Fruit fly (Drosophila melanogaster) whole organism, embryonic: ENCODE results near the gene gish.

ENCODE experiments used
- Awh ChIP-seq: fragments of 200-800 bp; sonication (Bioruptor generic); IDR thresholded peaks from 2 replicates; pipeline ENCODE4, ENCODE4 v1.3.6; 2022; ENCODE audit warnings: missing biosample characterization, missing genetic modification characterization
- BtbVII ChIP-seq: fragments of 200-800 bp; sonication (Bioruptor generic); optimal IDR thresholded peaks from 3 replicates; lab custom pipeline; 2017; ENCODE audit warnings: missing biosample characterization, mild to moderate bottlenecking, missing genetic modification characterization
- CG10462 ChIP-seq: fragments of 200-800 bp; sonication (Bioruptor generic); optimal IDR thresholded peaks from 2 replicates; lab custom pipeline; 2016; ENCODE audit warnings: missing biosample characterization, missing genetic modification characterization
- CG11247 ChIP-seq: fragments of 200-800 bp; sonication (Bioruptor generic); IDR thresholded peaks from 2 replicates; pipeline ENCODE4 v1.3.6; 2022; ENCODE audit warnings: missing biosample characterization, missing genetic modification characterization
- CG11560 ChIP-seq: fragments of 200-800 bp; sonication (Bioruptor generic); IDR thresholded peaks from 3 replicates; pipeline ENCODE4 v1.3.6; 2022; ENCODE audit warnings: missing biosample characterization, missing genetic modification characterization
- CG12155 ChIP-seq: fragments of 200-800 bp; sonication (Bioruptor generic); optimal IDR thresholded peaks from 3 replicates; lab custom pipeline; 2016; ENCODE audit warnings: missing biosample characterization, missing genetic modification characterization
- CG12659 ChIP-seq: fragments of 200-800 bp; sonication (Bioruptor generic); optimal IDR thresholded peaks from 3 replicates; lab custom pipeline; 2017; ENCODE audit warnings: mild to moderate bottlenecking, missing biosample characterization, missing genetic modification reagents, missing genetic modification characterization
- CG13424 ChIP-seq: fragments of 200-800 bp; sonication (Bioruptor generic); optimal IDR thresholded peaks from 2 replicates; lab custom pipeline; 2019; ENCODE audit warnings: missing biosample characterization, mild to moderate bottlenecking, missing genetic modification characterization, moderate library complexity
- CG14965 ChIP-seq: fragments of 200-800 bp; sonication (Bioruptor generic); optimal IDR thresholded peaks from 2 replicates; lab custom pipeline; 2016; ENCODE audit warnings: missing biosample characterization, missing genetic modification characterization, borderline replicate concordance
- CG15479 ChIP-seq: fragments of 200-800 bp; sonication (Bioruptor generic); optimal IDR thresholded peaks from 3 replicates; lab custom pipeline; 2019; ENCODE audit warnings: missing biosample characterization, mild to moderate bottlenecking, missing genetic modification characterization, moderate library complexity
- CG16813 ChIP-seq: fragments of 200-800 bp; sonication (Bioruptor generic); IDR thresholded peaks from 3 replicates; pipeline ENCODE4 v1.3.6; 2022; ENCODE audit warnings: missing biosample characterization, missing genetic modification characterization; ENCODE audit not compliant: partially characterized antibody
- CG32772 ChIP-seq: fragments of 200-800 bp; sonication (Bioruptor generic); IDR thresholded peaks from 2 replicates; pipeline ENCODE4 v1.3.6; 2022; ENCODE audit warnings: missing biosample characterization, missing genetic modification characterization
- CG33557 ChIP-seq: fragments of 200-800 bp; sonication (Bioruptor generic); optimal IDR thresholded peaks from 2 replicates; lab custom pipeline; 2019; ENCODE audit warnings: missing biosample characterization, mild to moderate bottlenecking, missing genetic modification characterization, moderate library complexity
- CG4360 ChIP-seq: fragments of 200-800 bp; sonication (Bioruptor generic); IDR thresholded peaks from 2 replicates; pipeline ENCODE4 v1.3.6; 2022; ENCODE audit warnings: missing biosample characterization, missing genetic modification characterization
- CG6254 ChIP-seq: fragments of 200-800 bp; sonication (Bioruptor generic); optimal IDR thresholded peaks from 3 replicates; lab custom pipeline; 2017; ENCODE audit warnings: mild to moderate bottlenecking, missing biosample characterization, missing genetic modification reagents, missing genetic modification characterization
- CG7963 ChIP-seq: fragments of 200-800 bp; sonication (Bioruptor generic); IDR thresholded peaks from 3 replicates; pipeline ENCODE4 v1.3.6; 2022; ENCODE audit warnings: missing biosample characterization, missing genetic modification characterization; ENCODE audit not compliant: partially characterized antibody
- CG7987 ChIP-seq: fragments of 200-800 bp; sonication (Bioruptor generic); optimal IDR thresholded peaks from 2 replicates; lab custom pipeline; 2018; ENCODE audit warnings: missing biosample characterization, mild to moderate bottlenecking, missing genetic modification characterization, moderate library complexity
- CrebB ChIP-seq: fragments of 200-800 bp; sonication (Bioruptor generic); optimal IDR thresholded peaks from 3 replicates; lab custom pipeline; 2018; ENCODE audit warnings: missing biosample characterization, mild to moderate bottlenecking, missing genetic modification characterization
- Dad ChIP-seq: fragments of 200-800 bp; sonication (Bioruptor generic); optimal IDR thresholded peaks from 3 replicates; lab custom pipeline; 2016; ENCODE audit warnings: missing biosample characterization, missing genetic modification characterization
- Deaf1 ChIP-seq: fragments of 200-800 bp; optimal IDR thresholded peaks from 3 replicates; lab custom pipeline; 2019; ENCODE audit warnings: missing biosample characterization, mild to moderate bottlenecking, missing genetic modification characterization, moderate library complexity
- Dip2 ChIP-seq: fragments of 200-800 bp; sonication (Bioruptor generic); IDR thresholded peaks from 2 replicates; pipeline ENCODE4 v1.3.6; 2022; ENCODE audit warnings: missing biosample characterization, missing genetic modification characterization
- Dref ChIP-seq: fragments of 200-800 bp; sonication (Bioruptor generic); IDR thresholded peaks from 2 replicates; pipeline ENCODE4 v1.3.6; 2022; ENCODE audit warnings: missing biosample characterization, missing genetic modification characterization
- Drgx ChIP-seq: fragments of 200-800 bp; sonication (Bioruptor generic); IDR thresholded peaks from 2 replicates; pipeline ENCODE4 v1.3.6; 2022; ENCODE audit warnings: missing biosample characterization, missing genetic modification characterization
- Hr39 ChIP-seq: fragments of >200 bp; optimal IDR thresholded peaks from 2 replicates; lab custom pipeline; 2017
- Hsf ChIP-seq: fragments of 200-800 bp; sonication (Bioruptor generic); optimal IDR thresholded peaks from 3 replicates; lab custom pipeline; 2016; ENCODE audit warnings: missing biosample characterization, missing genetic modification characterization
- Med ChIP-seq: fragments of 200-800 bp; sonication (Bioruptor generic); peaks from one replicate; lab custom pipeline; 2016; ENCODE audit warnings: missing biosample characterization, missing genetic modification characterization, mild to moderate bottlenecking, inconsistent platforms, moderate library complexity
- Scr ChIP-seq: fragments of 200-800 bp; sonication (Bioruptor generic); IDR thresholded peaks from 2 replicates; pipeline ENCODE4 v1.3.6; 2022; ENCODE audit warnings: missing biosample characterization, missing genetic modification characterization; ENCODE audit not compliant: partially characterized antibody
- Trl ChIP-seq, 3 experiments: fragments of >200 bp in 2 of 3; fragments of 200-800 bp in 1 of 3; sonication (Bioruptor generic) in 1 of 3; optimal IDR thresholded peaks; 2 replicates in 1 of 3; 3 replicates in 2 of 3; lab custom pipeline; 2016 to 2017; ENCODE audit warnings: missing biosample characterization in 1 of 3, missing genetic modification characterization in 1 of 3
- ab ChIP-seq: fragments of 200-800 bp; sonication (Bioruptor generic); optimal IDR thresholded peaks from 2 replicates; lab custom pipeline; 2016; ENCODE audit warnings: missing biosample characterization, missing genetic modification characterization
- abd-A ChIP-seq: fragments of 200-800 bp; sonication (Bioruptor generic); optimal IDR thresholded peaks from 3 replicates; lab custom pipeline; 2019; ENCODE audit warnings: missing biosample characterization, mild to moderate bottlenecking, missing genetic modification characterization, moderate library complexity
- cg ChIP-seq: fragments of 200-800 bp; sonication (Bioruptor generic); optimal IDR thresholded peaks from 3 replicates; lab custom pipeline; 2019; ENCODE audit warnings: missing biosample characterization, mild to moderate bottlenecking, missing genetic modification characterization, moderate library complexity
- chn ChIP-seq: fragments of 200-800 bp; sonication (Bioruptor generic); optimal IDR thresholded peaks from 2 replicates; lab custom pipeline; 2016; ENCODE audit warnings: missing biosample characterization, missing genetic modification characterization
- emc ChIP-seq: fragments of 200-800 bp; sonication (Bioruptor generic); optimal IDR thresholded peaks from 2 replicates; lab custom pipeline; 2016; ENCODE audit warnings: missing biosample characterization, missing genetic modification characterization
- ewg ChIP-seq: fragments of 200-800 bp; sonication (Bioruptor generic); optimal IDR thresholded peaks from 3 replicates; lab custom pipeline; 2017; ENCODE audit warnings: mild to moderate bottlenecking, missing biosample characterization, missing genetic modification reagents, missing genetic modification characterization
- eyg ChIP-seq: fragments of 200-800 bp; sonication (Bioruptor generic); optimal IDR thresholded peaks from 3 replicates; lab custom pipeline; 2016; ENCODE audit warnings: missing biosample characterization, missing genetic modification characterization
- gcm ChIP-seq: fragments of 200-800 bp; sonication (Bioruptor generic); optimal IDR thresholded peaks from 2 replicates; lab custom pipeline; 2019; ENCODE audit warnings: missing biosample characterization, mild to moderate bottlenecking, missing genetic modification characterization, moderate library complexity
- gro ChIP-seq: fragments of 200-800 bp; sonication (Bioruptor generic); optimal IDR thresholded peaks from 2 replicates; lab custom pipeline; 2016; ENCODE audit warnings: missing biosample characterization, missing genetic modification characterization
- her ChIP-seq: fragments of 200-800 bp; sonication (Bioruptor generic); optimal IDR thresholded peaks from 2 replicates; lab custom pipeline; 2016; ENCODE audit warnings: missing biosample characterization, missing genetic modification characterization
- jumu ChIP-seq: fragments of 200-800 bp; sonication (Bioruptor generic); optimal IDR thresholded peaks from 3 replicates; lab custom pipeline; 2016; ENCODE audit warnings: missing biosample characterization, missing genetic modification characterization
- kah ChIP-seq: fragments of 200-800 bp; sonication (Bioruptor generic); optimal IDR thresholded peaks from 2 replicates; lab custom pipeline; 2018; ENCODE audit warnings: missing biosample characterization, mild to moderate bottlenecking, missing genetic modification characterization
- nau ChIP-seq: fragments of 200-800 bp; sonication (Bioruptor generic); optimal IDR thresholded peaks from 3 replicates; lab custom pipeline; 2017; ENCODE audit warnings: missing biosample characterization, mild to moderate bottlenecking, missing genetic modification characterization, missing genetic modification reagents
- nmo ChIP-seq: fragments of 200-800 bp; sonication (Bioruptor generic); optimal IDR thresholded peaks from 2 replicates; lab custom pipeline; 2018; ENCODE audit warnings: missing biosample characterization, mild to moderate bottlenecking, missing genetic modification characterization, moderate library complexity
- org-1 ChIP-seq: fragments of 200-800 bp; sonication (Bioruptor generic); optimal IDR thresholded peaks from 2 replicates; lab custom pipeline; 2017; ENCODE audit warnings: missing biosample characterization, missing genetic modification characterization
- pros ChIP-seq: fragments of 200-800 bp; sonication (Bioruptor generic); optimal IDR thresholded peaks from 3 replicates; lab custom pipeline; 2019; ENCODE audit warnings: missing biosample characterization, mild to moderate bottlenecking, missing genetic modification characterization, moderate library complexity
- sd ChIP-seq: fragments of 200-800 bp; sonication (Bioruptor generic); optimal IDR thresholded peaks from 3 replicates; lab custom pipeline; 2018; ENCODE audit warnings: missing biosample characterization, mild to moderate bottlenecking, missing genetic modification characterization, moderate library complexity
- sens ChIP-seq: fragments of 200-800 bp; sonication (Bioruptor generic); peaks from one replicate; lab custom pipeline; 2016; ENCODE audit warnings: missing biosample characterization, missing genetic modification characterization
- seq ChIP-seq: fragments of 200-800 bp; sonication (Bioruptor generic); IDR thresholded peaks from 2 replicates; pipeline ENCODE4 v1.3.6; 2022; ENCODE audit warnings: missing biosample characterization, missing genetic modification characterization
- sr ChIP-seq: fragments of 200-800 bp; sonication (Bioruptor generic); IDR thresholded peaks from 3 replicates; pipeline ENCODE4 v1.3.6; 2022; ENCODE audit warnings: missing biosample characterization, missing genetic modification characterization
- z ChIP-seq: fragments of 200-800 bp; sonication (Bioruptor generic); IDR thresholded peaks from 3 replicates; pipeline ENCODE4 v1.3.6; 2022; ENCODE audit warnings: missing biosample characterization, missing genetic modification characterization

Gene gish

DNA sequence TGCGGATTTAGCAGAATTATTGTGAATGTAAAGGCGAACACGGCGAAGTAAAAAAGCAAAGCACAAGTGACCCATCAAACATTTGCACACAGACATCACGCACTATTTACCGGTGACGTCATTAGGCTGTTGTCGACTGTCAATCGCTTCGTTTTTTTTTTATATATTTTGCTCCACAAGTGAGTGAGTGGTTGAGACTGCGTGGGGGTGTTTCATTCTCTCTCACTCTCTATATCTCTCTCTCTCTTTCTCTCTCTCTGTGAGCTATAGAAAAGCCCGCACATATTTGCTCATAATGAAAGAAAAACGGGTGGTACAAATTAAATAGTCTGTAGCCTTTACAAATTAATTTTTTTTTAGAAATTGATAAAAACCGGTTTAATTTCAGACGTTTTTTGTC, 5.3 kb downstream of the gish start (continued):
- peak; percentile 25 for TF ChIP-seq gro (GFP tag; lab: Kevin White, UChicago)
- peak; percentile 34 for TF ChIP-seq BtbVII (GFP tag; lab: Kevin White, UChicago)
- TF ChIP-seq gcm (GFP tag; lab: Kevin White, UChicago): peak; percentile 88
- peak; percentile 9 for TF ChIP-seq nau (GFP tag; lab: Kevin White, UChicago)
- no peak for TF ChIP-seq CG7963 (GFP tag; lab: Robert Waterston, UW)
- peak; percentile 96 for TF ChIP-seq sr (GFP tag; lab: Robert Waterston, UW)
- TF ChIP-seq abd-A: peak; percentile 80
- TF ChIP-seq Awh: 0 out of 2 replicates have a peak, but pooled peaks have one; percentile 8
- TF ChIP-seq ab (GFP tag; lab: Kevin White, UChicago): no peak
- 0 out of 2 replicates have a peak, but pooled peaks have one; percentile 32 for TF ChIP-seq CG32772 (GFP tag; lab: Robert Waterston, UW)
- peak; percentile 41 for TF ChIP-seq Med (GFP tag; lab: Kevin White, UChicago)
- TF ChIP-seq ewg (GFP tag; lab: Kevin White, UChicago): peak; percentile 5
- peak; percentile 34 for TF ChIP-seq sd (tag; lab: Kevin White, UChicago)
- TF ChIP-seq seq (GFP tag; lab: Robert Waterston, UW): 0 out of 2 replicates have a peak, but pooled peaks have one; percentile 14
- TF ChIP-seq kah (GFP tag; lab: Kevin White, UChicago): peak; percentile 65
- peak; percentile 8 for TF ChIP-seq pros (GFP tag; lab: Kevin White, UChicago)
- TF ChIP-seq Trl (optimal IDR thresholded peaks at IDR 0.05; lab: Kevin White, UChicago): peak; percentile 48 to 79
- no peak for TF ChIP-seq Trl (GFP tag; optimal IDR thresholded peaks at IDR 0.05; lab: Kevin White, UChicago)
- TF ChIP-seq CG12155: no peak
- peak; percentile 87 for TF ChIP-seq z
- TF ChIP-seq CG11247 (GFP tag; lab: Robert Waterston, UW): no peak

DNA sequence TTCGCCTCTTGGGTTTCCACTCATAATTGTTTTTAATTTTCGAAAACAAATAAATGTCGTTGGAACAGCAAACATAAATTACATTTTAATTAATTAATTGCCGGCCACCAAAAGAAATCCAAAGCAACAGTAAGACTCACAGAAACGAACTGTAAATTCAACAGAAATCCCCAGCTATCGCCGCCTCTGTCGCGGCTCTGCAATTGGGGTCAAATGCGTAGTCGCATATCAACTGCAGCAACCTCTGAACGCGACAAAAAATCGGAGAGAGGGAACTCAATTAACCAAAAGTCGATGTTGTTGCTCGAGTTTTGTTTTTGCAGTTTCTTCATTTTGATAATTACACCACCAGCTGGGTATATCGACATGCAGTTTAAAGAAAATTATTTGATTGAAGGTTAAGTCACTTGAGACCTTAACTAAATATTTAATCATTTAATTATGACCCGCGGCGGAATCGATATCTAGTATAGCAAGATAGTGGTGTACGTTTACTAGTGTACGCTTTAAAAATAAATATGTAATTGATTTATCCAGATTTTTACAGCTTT, 7.2 kb downstream of the gish start:
- no peak for TF ChIP-seq CG14965 (GFP tag; lab: Kevin White, UChicago)
- no peak for TF ChIP-seq CG11560 (tag; lab: Robert Waterston, UW)
- TF ChIP-seq CG15479 (GFP tag; lab: Kevin White, UChicago): no peak
- no peak for TF ChIP-seq CG6254 (GFP tag; lab: Kevin White, UChicago)
- no peak for TF ChIP-seq emc
- TF ChIP-seq CG4360 (GFP tag; lab: Robert Waterston, UW): 0 out of 2 replicates have a peak, but pooled peaks have one; percentile 8
- TF ChIP-seq Dad (GFP tag; lab: Kevin White, UChicago): no peak
- no peak for TF ChIP-seq her
- TF ChIP-seq Hsf: no peak
- TF ChIP-seq CG12659: no peak
- TF ChIP-seq CG7987: no peak
- no peak for TF ChIP-seq Dref (GFP tag; lab: Robert Waterston, UW)
- no peak for TF ChIP-seq jumu (GFP tag; lab: Kevin White, UChicago)
- no peak for TF ChIP-seq Hr39 (lab: Kevin White, UChicago)
- TF ChIP-seq Scr (GFP tag; lab: Robert Waterston, UW): no peak
- TF ChIP-seq eyg (GFP tag; lab: Kevin White, UChicago): no peak
- TF ChIP-seq cg: no peak
- TF ChIP-seq Deaf1 (tag; lab: Kevin White, UChicago): no peak
- TF ChIP-seq CG16813 (GFP tag; lab: Robert Waterston, UW): no peak
- TF ChIP-seq chn (GFP tag; lab: Kevin White, UChicago): no peak
- TF ChIP-seq nmo: no peak
- TF ChIP-seq CG12155: no peak
- TF ChIP-seq CrebB (tag; lab: Kevin White, UChicago): no peak
- TF ChIP-seq CG33557 (GFP tag; lab: Kevin White, UChicago): no peak
- 0 out of 2 replicates have a peak, but pooled peaks have one; percentile 17 for TF ChIP-seq Drgx (GFP tag; lab: Robert Waterston, UW)
- no peak for TF ChIP-seq CG10462 (GFP tag; lab: Kevin White, UChicago)
- TF ChIP-seq CG13424 (tag; lab: Kevin White, UChicago): peak; percentile 9
- no peak for TF ChIP-seq Dip2 (GFP tag; lab: Robert Waterston, UW)
- TF ChIP-seq org-1: no peak
- peak; percentile 0 for TF ChIP-seq sens (GFP tag; lab: Kevin White, UChicago)
